Fruit fly (Drosophila melanogaster) whole organism: ENCODE data around the gene CG8360.

Experiments
- CG8478 ChIP-seq: fragments of >200 bp; optimal IDR thresholded peaks from 2 replicates; lab custom pipeline; 2018; ENCODE audit warnings: inconsistent platforms
- Dll ChIP-seq: fragments of >200 bp; optimal IDR thresholded peaks from 2 replicates; lab custom pipeline; 2017
- EcR ChIP-seq, 2 experiments: fragments of >200 bp; optimal IDR thresholded peaks; 2 replicates each; lab custom pipeline; 2017; ENCODE audit warnings: missing biosample characterization in 2 of 2, missing genetic modification characterization in 2 of 2, missing genetic modification reagents in 2 of 2
- pan ChIP-seq: fragments of >200 bp; optimal IDR thresholded peaks from 2 replicates; lab custom pipeline; 2017
- psq ChIP-seq: fragments of >200 bp; optimal IDR thresholded peaks from 2 replicates; lab custom pipeline; 2017

- TF ChIP-seq pan (lab: Kevin White, UChicago) (no peak), psq (no peak), EcR (GFP tag; optimal IDR thresholded peaks at IDR 0.05; lab: Kevin White, UChicago) (no peak), Dll (lab: Kevin White, UChicago) (no peak), CG8478 (lab: Kevin White, UChicago) (no peak)
Measured at dm6 chr2L:8196757-8197530, 15.8 kb upstream of the CG8360 start, which contains the start of the genes CG8475 and CG8460.
